Worm (Caenorhabditis elegans) whole organism, late embryonic: ENCODE data around the gene C03B1.13.

Experiments used
- F13H6.1 ChIP-seq: sonication (generic microtip); optimal IDR thresholded peaks from 2 replicates; lab custom pipeline; 2016; ENCODE audit warnings: missing genetic modification characterization, missing compliant biosample characterization
- K02D7.2 ChIP-seq: sonication (generic microtip); optimal IDR thresholded peaks from 2 replicates; lab custom pipeline; 2017; ENCODE audit warnings: mild to moderate bottlenecking, missing genetic modification characterization, missing compliant biosample characterization
- ceh-45 ChIP-seq: fragments of 200-800 bp; sonication (Bioruptor generic); IDR thresholded peaks from 2 replicates; pipeline ENCODE4 v1.3.6; 2022; ENCODE audit warnings: missing genetic modification reagents, missing genetic modification characterization, missing compliant biosample characterization
- fkh-10 ChIP-seq: fragments of 150-350 bp; optimal IDR thresholded peaks from 2 replicates; lab custom pipeline; 2014; ENCODE audit warnings: missing biosample characterization, missing genetic modification reagents, missing genetic modification characterization
- lin-11 ChIP-seq: fragments of 200-800 bp; sonication (Bioruptor generic); optimal IDR thresholded peaks from 2 replicates; lab custom pipeline; 2018; ENCODE audit warnings: mild to moderate bottlenecking, missing genetic modification characterization, missing compliant biosample characterization
- mec-3 ChIP-seq: sonication (generic microtip); optimal IDR thresholded peaks from 2 replicates; lab custom pipeline; 2016; ENCODE audit warnings: borderline replicate concordance, missing genetic modification characterization, missing compliant biosample characterization
- nhr-11 ChIP-seq: fragments of 150-350 bp; optimal IDR thresholded peaks from 2 replicates; lab custom pipeline; 2014; ENCODE audit warnings: missing biosample characterization, missing genetic modification characterization
- pat-9 ChIP-seq: fragments of 200-800 bp; sonication (Bioruptor generic); optimal IDR thresholded peaks from 2 replicates; lab custom pipeline; 2018; ENCODE audit warnings: mild to moderate bottlenecking, missing genetic modification characterization, moderate library complexity, missing compliant biosample characterization

ce11 chrX:6323129-6323528 lies 14.7 kb downstream of the C03B1.13 start, which contains the start of gene col-167:
- TF ChIP-seq nhr-11 (tag; lab: Kevin White, UChicago) (no peak), mec-3 (tag; lab: Kevin White, UChicago) (no peak), pat-9 (tag; lab: Kevin White, UChicago) (no peak), lin-11 (no peak), ceh-45 (GFP tag; lab: Robert Waterston, UW) (no peak), K02D7.2 (tag; lab: Kevin White, UChicago) (no peak), fkh-10 (GFP tag; lab: Kevin White, UChicago) (no peak), F13H6.1 (tag; lab: Kevin White, UChicago) (no peak)
